Worm (Caenorhabditis elegans) whole organism, L4/young adult: ENCODE results near the gene Y66D12A.10.

Source experiments
- W03F9.2 ChIP-seq: fragments of 150-350 bp; optimal IDR thresholded peaks from 2 replicates; lab custom pipeline; 2014; ENCODE audit warnings: missing biosample characterization, missing genetic modification characterization
- dao-5 ChIP-seq: sonication (generic microtip); optimal IDR thresholded peaks from 2 replicates; lab custom pipeline; 2016; ENCODE audit warnings: missing genotype, missing genetic modification characterization, moderate library complexity, missing compliant biosample characterization
- him-1 ChIP-seq: sonication (generic microtip); optimal IDR thresholded peaks from 2 replicates; lab custom pipeline; 2016; ENCODE audit warnings: missing genotype, missing genetic modification reagents, missing genetic modification characterization, missing compliant biosample characterization

Gene Y66D12A.10

ce11 chrIII:11561597-11561996 lies 4.1 kb upstream of the Y66D12A.10 start:
- TF ChIP-seq dao-5 (tag; lab: Kevin White, UChicago) (no peak), W03F9.2 (no peak), him-1 (tag; lab: Kevin White, UChicago) (no peak)

- TF ChIP-seq W03F9.2 (no peak), him-1 (tag; lab: Kevin White, UChicago) (no peak), dao-5 (tag; lab: Kevin White, UChicago) (no peak)
Measured at ce11 chrIII:11563417-11563949, 2.2 kb upstream of the Y66D12A.10 start, which contains the start of gene Y66D12A.11. Y66D12A.11 (plus strand) TSS chrIII:11563467.

ce11 chrIII:11567837-11568236 lies 2.2 kb downstream of the Y66D12A.10 start, which contains the start of gene psme-3:
psme-3 (plus strand) TSS chrIII:11568137.
- TF ChIP-seq dao-5 (tag; lab: Kevin White, UChicago) (no peak), him-1 (tag; lab: Kevin White, UChicago) (no peak), W03F9.2 (no peak)

ce11 chrIII:11573921-11574320 lies 8.2 kb downstream of the Y66D12A.10 start, which contains the start of gene Y66D12A.8:
Y66D12A.8 (plus strand) TSS chrIII:11574221.
- no peak for TF ChIP-seq dao-5 (tag; lab: Kevin White, UChicago)
- no peak for TF ChIP-seq him-1 (tag; lab: Kevin White, UChicago)
- no peak for TF ChIP-seq W03F9.2

ce11 chrIII:11579380-11579779 lies 13.7 kb downstream of the Y66D12A.10 start:
- no peak for TF ChIP-seq dao-5 (tag; lab: Kevin White, UChicago)
- no peak for TF ChIP-seq W03F9.2
- no peak for TF ChIP-seq him-1 (tag; lab: Kevin White, UChicago)

ce11 chrIII:11580428-11580885 lies 14.8 kb downstream of the Y66D12A.10 start, which contains the start of gene Y66D12A.7:
Y66D12A.7 (minus strand) TSS chrIII:11580478.
- TF ChIP-seq him-1 (tag; lab: Kevin White, UChicago) (no peak), dao-5 (tag; lab: Kevin White, UChicago) (no peak), W03F9.2 (no peak)

- TF ChIP-seq him-1 (tag; lab: Kevin White, UChicago) = no peak
- no peak for TF ChIP-seq dao-5 (tag; lab: Kevin White, UChicago)
- TF ChIP-seq W03F9.2 = no peak
Measured at ce11 chrIII:11581372-11581771, 15.7 kb downstream of the Y66D12A.10 start, which contains the start of the genes Y66D12A.6 and ceh-92. Y66D12A.6 (minus strand) TSS chrIII:11581402. ceh-92 (plus strand) TSS chrIII:11581600.

ce11 chrIII:11582569-11582968 lies 16.9 kb downstream of the Y66D12A.10 start:
- TF ChIP-seq him-1 (tag; lab: Kevin White, UChicago) (no peak), W03F9.2 (no peak), dao-5 (tag; lab: Kevin White, UChicago) (no peak)

- TF ChIP-seq dao-5 (tag; lab: Kevin White, UChicago) (no peak), W03F9.2 (no peak), him-1 (tag; lab: Kevin White, UChicago) (no peak)
Measured at ce11 chrIII:11588911-11589310, 23.2 kb downstream of the Y66D12A.10 start, which contains the start of gene Y66D12A.3. Y66D12A.3 (plus strand) TSS chrIII:11589211.

- no peak for TF ChIP-seq W03F9.2
- no peak for TF ChIP-seq dao-5 (tag; lab: Kevin White, UChicago)
- no peak for TF ChIP-seq him-1 (tag; lab: Kevin White, UChicago)
Measured at ce11 chrIII:11589311-11589710, 23.6 kb downstream of the Y66D12A.10 start.

ce11 chrIII:11590255-11590654 lies 24.6 kb downstream of the Y66D12A.10 start:
- TF ChIP-seq him-1 (tag; lab: Kevin White, UChicago) = no peak
- no peak for TF ChIP-seq W03F9.2
- no peak for TF ChIP-seq dao-5 (tag; lab: Kevin White, UChicago)

- TF ChIP-seq dao-5 (tag; lab: Kevin White, UChicago) (no peak), W03F9.2 (no peak), him-1 (tag; lab: Kevin White, UChicago) (no peak)
Measured at ce11 chrIII:11592096-11592495, 26.4 kb downstream of the Y66D12A.10 start.

ce11 chrIII:11607870-11608269 lies 42.2 kb downstream of the Y66D12A.10 start, which contains the start of gene Y66D12A.1:
Y66D12A.1 (plus strand) TSS chrIII:11608170.
- TF ChIP-seq W03F9.2 = no peak
- no peak for TF ChIP-seq dao-5 (tag; lab: Kevin White, UChicago)
- no peak for TF ChIP-seq him-1 (tag; lab: Kevin White, UChicago)

- no peak for TF ChIP-seq W03F9.2
- TF ChIP-seq dao-5 (tag; lab: Kevin White, UChicago) = no peak
- TF ChIP-seq him-1 (tag; lab: Kevin White, UChicago) = no peak
Measured at ce11 chrIII:11609568-11609967, 43.9 kb downstream of the Y66D12A.10 start, which contains the start of gene Y66D12A.30. Y66D12A.30 (plus strand) TSS chrIII:11609868.
